Fruit fly (Drosophila melanogaster) whole organism, embryonic: ENCODE results near the gene CG7430.

ENCODE experiments used
- BEAF-32 ChIP-seq: fragments of 200-800 bp; sonication (Bioruptor generic); optimal IDR thresholded peaks from 3 replicates; lab custom pipeline; 2017; ENCODE audit warnings: missing biosample characterization, missing genetic modification characterization, mild to moderate bottlenecking, moderate library complexity, missing genetic modification reagents
- CG12391 ChIP-seq: fragments of 200-800 bp; sonication (Bioruptor generic); optimal IDR thresholded peaks from 3 replicates; lab custom pipeline; 2018; ENCODE audit warnings: missing biosample characterization, mild to moderate bottlenecking, missing genetic modification characterization, moderate library complexity
- CG14014 ChIP-seq: fragments of 200-800 bp; sonication (Bioruptor generic); IDR thresholded peaks from 2 replicates; pipeline ENCODE4 v1.3.6; 2022; ENCODE audit warnings: missing biosample characterization, missing genetic modification characterization
- CG15073 ChIP-seq: fragments of 200-800 bp; sonication (Bioruptor generic); optimal IDR thresholded peaks from 2 replicates; lab custom pipeline; 2016; ENCODE audit warnings: missing biosample characterization, missing genetic modification characterization
- CG17912 ChIP-seq: fragments of 200-800 bp; sonication (Bioruptor generic); optimal IDR thresholded peaks from 2 replicates; lab custom pipeline; 2018; ENCODE audit warnings: missing biosample characterization, mild to moderate bottlenecking, missing genetic modification characterization
- CG1832 ChIP-seq: fragments of 200-800 bp; sonication (Bioruptor generic); optimal IDR thresholded peaks from 2 replicates; lab custom pipeline; 2017; ENCODE audit warnings: missing biosample characterization, mild to moderate bottlenecking, missing genetic modification characterization, inconsistent platforms
- CG18599 ChIP-seq: fragments of 200-800 bp; sonication (Bioruptor generic); optimal IDR thresholded peaks from 3 replicates; lab custom pipeline; 2017; ENCODE audit warnings: missing biosample characterization, missing genetic modification characterization, mild to moderate bottlenecking, moderate library complexity, missing genetic modification reagents
- CG18619 ChIP-seq: fragments of 200-800 bp; sonication (Bioruptor generic); optimal IDR thresholded peaks from 3 replicates; lab custom pipeline; 2017; ENCODE audit warnings: missing biosample characterization, mild to moderate bottlenecking, missing genetic modification characterization
- CG3065 ChIP-seq: fragments of 200-800 bp; sonication (Bioruptor generic); optimal IDR thresholded peaks from 2 replicates; lab custom pipeline; 2016; ENCODE audit warnings: missing biosample characterization, missing genetic modification characterization
- CG33213 ChIP-seq: fragments of 200-800 bp; sonication (Bioruptor generic); optimal IDR thresholded peaks from 3 replicates; lab custom pipeline; 2016; ENCODE audit warnings: missing biosample characterization, missing genetic modification characterization
- CG34224 ChIP-seq: fragments of 200-800 bp; sonication (Bioruptor generic); IDR thresholded peaks from 3 replicates; pipeline ENCODE4 v1.3.6; 2022; ENCODE audit warnings: missing biosample characterization, missing genetic modification characterization; ENCODE audit not compliant: partially characterized antibody
- CG5180 ChIP-seq: fragments of 200-800 bp; sonication (Bioruptor generic); optimal IDR thresholded peaks from 3 replicates; lab custom pipeline; 2017; ENCODE audit warnings: missing biosample characterization, missing genetic modification characterization, mild to moderate bottlenecking, moderate library complexity, missing genetic modification reagents
- CG5245 ChIP-seq: fragments of 200-800 bp; sonication (Bioruptor generic); optimal IDR thresholded peaks from 3 replicates; lab custom pipeline; 2016; ENCODE audit warnings: missing biosample characterization, missing genetic modification characterization
- CG5953 ChIP-seq: fragments of 200-800 bp; sonication (Bioruptor generic); IDR thresholded peaks from 2 replicates; pipeline ENCODE4 v1.3.6; 2022; ENCODE audit warnings: missing biosample characterization, missing genetic modification characterization
- CG8089 ChIP-seq: fragments of 200-800 bp; sonication (Bioruptor generic); optimal IDR thresholded peaks from 3 replicates; lab custom pipeline; 2016; ENCODE audit warnings: missing biosample characterization, missing genetic modification characterization
- CG8478 ChIP-seq: fragments of >200 bp; optimal IDR thresholded peaks from 2 replicates; lab custom pipeline; 2018
- Camta ChIP-seq: fragments of 200-800 bp; sonication (Bioruptor generic); optimal IDR thresholded peaks from 2 replicates; lab custom pipeline; 2016; ENCODE audit warnings: missing biosample characterization, missing genetic modification characterization
- D19A ChIP-seq: fragments of 200-800 bp; optimal IDR thresholded peaks from 3 replicates; lab custom pipeline; 2019; ENCODE audit warnings: missing biosample characterization, mild to moderate bottlenecking, missing genetic modification characterization, moderate library complexity
- Dfd ChIP-seq, 2 experiments: fragments of >200 bp; optimal IDR thresholded peaks; 2 replicates each; lab custom pipeline; 2017; ENCODE audit warnings: missing biosample characterization in 2 of 2, missing genetic modification characterization in 2 of 2
- Dll ChIP-seq: fragments of 200-800 bp; sonication (Bioruptor generic); IDR thresholded peaks from 4 replicates; pipeline ENCODE4 v1.3.6; 2022; ENCODE audit warnings: missing biosample characterization, missing genetic modification characterization; ENCODE audit not compliant: partially characterized antibody
- Doc2 ChIP-seq: fragments of 200-800 bp; sonication (Bioruptor generic); IDR thresholded peaks from 2 replicates; pipeline ENCODE4 v1.3.6; 2022; ENCODE audit warnings: missing biosample characterization, missing genetic modification characterization
- HLHmδ ChIP-seq: fragments of 200-800 bp; sonication (Bioruptor generic); optimal IDR thresholded peaks from 2 replicates; lab custom pipeline; 2018; ENCODE audit warnings: missing biosample characterization, mild to moderate bottlenecking, missing genetic modification characterization, moderate library complexity
- MTF-1 ChIP-seq: fragments of 200-800 bp; sonication (Bioruptor generic); optimal IDR thresholded peaks from 2 replicates; lab custom pipeline; 2018; ENCODE audit warnings: missing biosample characterization, mild to moderate bottlenecking, missing genetic modification characterization, borderline replicate concordance
- Mad ChIP-seq: fragments of 200-800 bp; sonication (Bioruptor generic); optimal IDR thresholded peaks from 2 replicates; lab custom pipeline; 2016; ENCODE audit warnings: missing biosample characterization, missing genetic modification characterization
- NFAT ChIP-seq: fragments of 200-800 bp; sonication (Bioruptor generic); IDR thresholded peaks from 2 replicates; pipeline ENCODE4 v1.3.6; 2022; ENCODE audit warnings: missing biosample characterization, missing genetic modification characterization
- Opbp ChIP-seq: fragments of 200-800 bp; sonication (Bioruptor generic); IDR thresholded peaks from 3 replicates; pipeline ENCODE4 v1.3.6; 2022; ENCODE audit warnings: missing biosample characterization, missing genetic modification characterization; ENCODE audit not compliant: partially characterized antibody
- Scr ChIP-seq: fragments of 200-800 bp; sonication (Bioruptor generic); IDR thresholded peaks from 2 replicates; pipeline ENCODE4 v1.3.6; 2022; ENCODE audit warnings: missing biosample characterization, missing genetic modification characterization; ENCODE audit not compliant: partially characterized antibody
- Trl ChIP-seq, 3 experiments: fragments of >200 bp in 2 of 3; fragments of 200-800 bp in 1 of 3; sonication (Bioruptor generic) in 1 of 3; optimal IDR thresholded peaks; 2 replicates in 1 of 3; 3 replicates in 2 of 3; lab custom pipeline; 2016 to 2017; ENCODE audit warnings: missing biosample characterization in 1 of 3, missing genetic modification characterization in 1 of 3
- ac ChIP-seq: fragments of 200-800 bp; sonication (Bioruptor generic); optimal IDR thresholded peaks from 3 replicates; lab custom pipeline; 2017; ENCODE audit warnings: missing biosample characterization, mild to moderate bottlenecking, missing genetic modification characterization
- bigmax ChIP-seq: fragments of 200-800 bp; sonication (Bioruptor generic); optimal IDR thresholded peaks from 2 replicates; lab custom pipeline; 2018; ENCODE audit warnings: missing biosample characterization, mild to moderate bottlenecking, missing genetic modification characterization
- cad ChIP-seq: fragments of >200 bp; optimal IDR thresholded peaks from 2 replicates; lab custom pipeline; 2017; ENCODE audit warnings: missing biosample characterization, missing genetic modification characterization
- cg ChIP-seq: fragments of 200-800 bp; sonication (Bioruptor generic); optimal IDR thresholded peaks from 3 replicates; lab custom pipeline; 2019; ENCODE audit warnings: missing biosample characterization, mild to moderate bottlenecking, missing genetic modification characterization, moderate library complexity
- disco-r ChIP-seq: fragments of 200-800 bp; sonication (Bioruptor generic); optimal IDR thresholded peaks from 2 replicates; lab custom pipeline; 2016; ENCODE audit warnings: missing biosample characterization, missing genetic modification characterization
- dpn ChIP-seq, 2 experiments: fragments of 200-800 bp; sonication (Bioruptor generic); optimal IDR thresholded peaks; 3 replicates each; lab custom pipeline; 2016; ENCODE audit warnings: missing biosample characterization in 2 of 2, missing genetic modification characterization in 2 of 2
- en ChIP-seq: fragments of 200-800 bp; sonication (Bioruptor generic); optimal IDR thresholded peaks from 2 replicates; lab custom pipeline; 2016; ENCODE audit warnings: missing biosample characterization, missing genetic modification characterization
- fd102C ChIP-seq: fragments of 200-800 bp; sonication (Bioruptor generic); optimal IDR thresholded peaks from 2 replicates; lab custom pipeline; 2018; ENCODE audit warnings: missing biosample characterization, mild to moderate bottlenecking, missing genetic modification characterization, moderate library complexity
- gce ChIP-seq: fragments of 200-800 bp; sonication (Bioruptor generic); IDR thresholded peaks from 3 replicates; pipeline ENCODE4 v1.3.6; 2022; ENCODE audit warnings: missing biosample characterization, missing genetic modification characterization
- gcm ChIP-seq: fragments of 200-800 bp; sonication (Bioruptor generic); optimal IDR thresholded peaks from 2 replicates; lab custom pipeline; 2019; ENCODE audit warnings: missing biosample characterization, mild to moderate bottlenecking, missing genetic modification characterization, moderate library complexity
- lbe ChIP-seq: fragments of 200-800 bp; sonication (Bioruptor generic); optimal IDR thresholded peaks from 2 replicates; lab custom pipeline; 2016; ENCODE audit warnings: missing biosample characterization, mild to moderate bottlenecking, missing genetic modification characterization
- lola ChIP-seq, 3 experiments: fragments of >200 bp in 2 of 3; fragments of 200-800 bp in 1 of 3; sonication (Bioruptor generic) in 1 of 3; optimal IDR thresholded peaks; 2 replicates each; lab custom pipeline; 2017 to 2019; ENCODE audit warnings: missing biosample characterization in 3 of 3, missing genetic modification characterization in 3 of 3, mild to moderate bottlenecking in 1 of 3, moderate library complexity in 1 of 3
- pan ChIP-seq, 4 experiments: fragments of >200 bp in 3 of 4; fragments of 200-800 bp in 1 of 4; sonication (Bioruptor generic) in 1 of 4; optimal IDR thresholded peaks in 3 of 4; IDR thresholded peaks in 1 of 4; 2 replicates each; pipeline versions ENCODE4 v1.3.6 to Lab custom; 2017 to 2022; ENCODE audit warnings: missing biosample characterization in 2 of 4, missing genetic modification characterization in 2 of 4, mixed read lengths in 1 of 4
- pum ChIP-seq: fragments of 200-800 bp; sonication (Bioruptor generic); optimal IDR thresholded peaks from 2 replicates; lab custom pipeline; 2016; ENCODE audit warnings: missing biosample characterization, missing genetic modification characterization
- ranshi ChIP-seq: fragments of 200-800 bp; sonication (Bioruptor generic); IDR thresholded peaks from 2 replicates; pipeline ENCODE4 v1.3.6; 2022; ENCODE audit warnings: missing biosample characterization, missing genetic modification characterization
- run ChIP-seq: fragments of 200-800 bp; sonication (Bioruptor generic); optimal IDR thresholded peaks from 3 replicates; lab custom pipeline; 2018; ENCODE audit warnings: missing biosample characterization, mild to moderate bottlenecking, missing genetic modification characterization
- sens-2 ChIP-seq: fragments of 200-800 bp; sonication (Bioruptor generic); IDR thresholded peaks from 2 replicates; pipeline ENCODE4 v1.3.6; 2022; ENCODE audit warnings: missing biosample characterization, missing genetic modification characterization
- seq ChIP-seq: fragments of 200-800 bp; sonication (Bioruptor generic); IDR thresholded peaks from 2 replicates; pipeline ENCODE4 v1.3.6; 2022; ENCODE audit warnings: missing biosample characterization, missing genetic modification characterization
- sna ChIP-seq: fragments of 200-800 bp; sonication (Bioruptor generic); IDR thresholded peaks from 2 replicates; pipeline ENCODE4 v1.3.6; 2022; ENCODE audit warnings: missing biosample characterization, missing genetic modification characterization; ENCODE audit not compliant: partially characterized antibody

Gene CG7430

dm6 chr3L:17856655-17857479 is 10.2 kb downstream of the CG7430 start, which contains the start of gene CG5535 (continued):
- no peak for TF ChIP-seq Dll (GFP tag; lab: Robert Waterston, UW)
- peak; percentile 49 for TF ChIP-seq seq (GFP tag; lab: Robert Waterston, UW)
- peak; percentile 4 for TF ChIP-seq cg (GFP tag; lab: Kevin White, UChicago)
- TF ChIP-seq pan (optimal IDR thresholded peaks at IDR 0.05; lab: Kevin White, UChicago): no peak
- peak in 1 of 2 experiments; percentile 61 for TF ChIP-seq pan (GFP tag; optimal IDR thresholded peaks at IDR 0.05 in 1 of 2, IDR thresholded peaks at IDR 0.05 in 1 of 2)
- TF ChIP-seq gce (GFP tag; lab: Robert Waterston, UW): peak; percentile 58; the same call in 2 of the 3 replicates
- no peak for TF ChIP-seq sna
- TF ChIP-seq Opbp (GFP tag; lab: Robert Waterston, UW): no peak
- no peak for TF ChIP-seq Scr (GFP tag; lab: Robert Waterston, UW)
- TF ChIP-seq MTF-1: peak; percentile 59
- TF ChIP-seq en (GFP tag; lab: Kevin White, UChicago): peak; percentile 24
- no peak for TF ChIP-seq bigmax (GFP tag; lab: Kevin White, UChicago)
- no peak for TF ChIP-seq cad (GFP tag; lab: Kevin White, UChicago)
- peak; percentile 46 for TF ChIP-seq CG33213 (GFP tag; lab: Kevin White, UChicago)
- TF ChIP-seq CG8478 (lab: Kevin White, UChicago): no peak
- 0 out of 3 replicates have a peak, but pooled peaks have one; percentile 14 for TF ChIP-seq CG34224 (GFP tag; lab: Robert Waterston, UW)
- peak; percentile 75 for TF ChIP-seq D19A (tag; lab: Kevin White, UChicago)
- TF ChIP-seq CG12391 (tag; lab: Kevin White, UChicago): peak; percentile 88
- TF ChIP-seq CG14014 (GFP tag; lab: Robert Waterston, UW): peak; percentile 80
- TF ChIP-seq Mad: peak; percentile 7
- peak; percentile 74 for TF ChIP-seq NFAT (GFP tag; lab: Robert Waterston, UW)
- peak; percentile 68 for TF ChIP-seq gcm
- peak; percentile 54 for TF ChIP-seq HLHmδ (GFP tag; lab: Kevin White, UChicago)
- TF ChIP-seq sens-2 (GFP tag; lab: Robert Waterston, UW): no peak
- no peak for TF ChIP-seq lbe (GFP tag; lab: Kevin White, UChicago)
- no peak for TF ChIP-seq BEAF-32 (GFP tag; lab: Kevin White, UChicago)
- no peak for TF ChIP-seq ac (GFP tag; lab: Kevin White, UChicago)
- TF ChIP-seq CG5180 (GFP tag; lab: Kevin White, UChicago): peak; percentile 65
- TF ChIP-seq CG18599 (GFP tag; lab: Kevin White, UChicago): peak; percentile 78
- TF ChIP-seq CG17912: no peak
- TF ChIP-seq lola (GFP tag; optimal IDR thresholded peaks at IDR 0.05; lab: Kevin White, UChicago): peak in 1 of 3 experiments; percentile 92
- peak; percentile 74 for TF ChIP-seq CG5953 (GFP tag; lab: Robert Waterston, UW)
- peak; percentile 90 for TF ChIP-seq CG18619 (GFP tag; lab: Kevin White, UChicago)
- TF ChIP-seq Dfd (GFP tag; optimal IDR thresholded peaks at IDR 0.05; lab: Kevin White, UChicago): no peak
- TF ChIP-seq dpn (GFP tag; optimal IDR thresholded peaks at IDR 0.05; lab: Kevin White, UChicago): peak; percentile 20 to 75
- TF ChIP-seq CG5245: peak; percentile 66
- peak; percentile 48 for TF ChIP-seq ranshi (GFP tag; lab: Robert Waterston, UW)
- TF ChIP-seq CG3065 (GFP tag; lab: Kevin White, UChicago): no peak
- no peak for TF ChIP-seq CG1832
- peak; percentile 19 for TF ChIP-seq Camta
- TF ChIP-seq disco-r: no peak
- TF ChIP-seq fd102C (GFP tag; lab: Kevin White, UChicago): peak; percentile 24
- TF ChIP-seq Trl (optimal IDR thresholded peaks at IDR 0.05; lab: Kevin White, UChicago): peak; percentile 42 to 60
- peak; percentile 69 for TF ChIP-seq Trl (GFP tag; optimal IDR thresholded peaks at IDR 0.05; lab: Kevin White, UChicago)
- peak; percentile 12 for TF ChIP-seq pum (GFP tag; lab: Kevin White, UChicago)
- peak; percentile 58 for TF ChIP-seq run (tag; lab: Kevin White, UChicago)
- no peak for TF ChIP-seq Doc2 (GFP tag; lab: Robert Waterston, UW)
- no peak for TF ChIP-seq CG15073 (GFP tag; lab: Kevin White, UChicago)
- no peak for TF ChIP-seq CG8089 (GFP tag; lab: Kevin White, UChicago)
